Fruit fly (Drosophila melanogaster) S2 (cell line): ENCODE data around the gene CG31253.

Experiments used
- CG8478 ChIP-seq: fragments of >200 bp; optimal IDR thresholded peaks from 2 replicates; lab custom pipeline; 2018
- CTCF ChIP-seq, 2 experiments: fragments of >200 bp; optimal IDR thresholded peaks; 2 replicates each; lab custom pipeline; 2018

CG31253 gene

dm6 chr3R:27919385-27919789 is 41.0 kb downstream of the CG31253 start, which contains the start of gene Boh1:
Gene Boh1 (minus strand): TSS chr3R:27919460.
- TF ChIP-seq CTCF (optimal IDR thresholded peaks at IDR 0.05; lab: Kevin White, UChicago) (no peak), CG8478 (lab: Kevin White, UChicago) (no peak)

dm6 chr3R:27916355-27917019 is 43.9 kb downstream of the CG31253 start, which contains the start of the genes CG5003 and mRpS22:
Gene CG5003 (minus strand): TSS chr3R:27916516.
Gene mRpS22 (plus strand): TSS chr3R:27916908.
- no peak for TF ChIP-seq CTCF (optimal IDR thresholded peaks at IDR 0.05; lab: Kevin White, UChicago)
- no peak for TF ChIP-seq CG8478 (lab: Kevin White, UChicago)

dm6 chr3R:27912147-27912546 is 48.2 kb downstream of the CG31253 start, which contains the start of gene mil:
Gene mil (plus strand): TSS chr3R:27912447.
- TF ChIP-seq CG8478 (lab: Kevin White, UChicago) (no peak), CTCF (optimal IDR thresholded peaks at IDR 0.05; lab: Kevin White, UChicago) (no peak)
